Worm (Caenorhabditis elegans) whole organism, late embryonic: ENCODE measurements around the gene F44E2.10.
A peak's percentile ranks its signal among the peaks of the same experiment; 100 is the strongest.

Source experiments
- C08G9.2 ChIP-seq: sonication (generic microtip); optimal IDR thresholded peaks from 2 replicates; lab custom pipeline; 2016; ENCODE audit warnings: mild to moderate bottlenecking, missing genetic modification characterization, moderate library complexity, missing compliant biosample characterization
- C38D4.7 ChIP-seq: fragments of 200-800 bp; sonication (Bioruptor generic); optimal IDR thresholded peaks from 2 replicates; lab custom pipeline; 2018; ENCODE audit warnings: mild to moderate bottlenecking, missing genetic modification characterization, moderate library complexity, missing compliant biosample characterization
- F13H6.1 ChIP-seq: sonication (generic microtip); optimal IDR thresholded peaks from 2 replicates; lab custom pipeline; 2016; ENCODE audit warnings: missing genetic modification characterization, missing compliant biosample characterization
- K02D7.2 ChIP-seq: sonication (generic microtip); optimal IDR thresholded peaks from 2 replicates; lab custom pipeline; 2017; ENCODE audit warnings: mild to moderate bottlenecking, missing genetic modification characterization, missing compliant biosample characterization
- K09A11.1 ChIP-seq: sonication (generic microtip); optimal IDR thresholded peaks from 2 replicates; lab custom pipeline; 2017; ENCODE audit warnings: antibody characterized with exemption, mild to moderate bottlenecking, missing genetic modification characterization, missing compliant biosample characterization; ENCODE audit not compliant: insufficient read depth
- Y22D7AL.16 ChIP-seq: sonication (generic microtip); optimal IDR thresholded peaks from 2 replicates; lab custom pipeline; 2016; ENCODE audit warnings: missing genetic modification characterization, missing compliant biosample characterization
- ama-1 ChIP-seq: fragments of 150-350 bp; optimal IDR thresholded peaks from 2 replicates; lab custom pipeline; 2014
- ceh-18 ChIP-seq: sonication (generic microtip); optimal IDR thresholded peaks from 2 replicates; lab custom pipeline; 2016; ENCODE audit warnings: missing genetic modification characterization, missing compliant biosample characterization
- ceh-19 ChIP-seq: fragments of 200-800 bp; sonication (Bioruptor generic); optimal IDR thresholded peaks from 2 replicates; lab custom pipeline; 2018; ENCODE audit warnings: mild to moderate bottlenecking, missing genetic modification characterization, missing compliant biosample characterization
- ceh-2 ChIP-seq: sonication (generic microtip); optimal IDR thresholded peaks from 2 replicates; lab custom pipeline; 2016; ENCODE audit warnings: missing genotype, missing genetic modification characterization, missing compliant biosample characterization
- ceh-24 ChIP-seq: sonication (generic microtip); optimal IDR thresholded peaks from 2 replicates; lab custom pipeline; 2016; ENCODE audit warnings: mild to moderate bottlenecking, missing genetic modification characterization, missing compliant biosample characterization
- ceh-34 ChIP-seq: sonication (generic microtip); optimal IDR thresholded peaks from 2 replicates; lab custom pipeline; 2016; ENCODE audit warnings: mild to moderate bottlenecking, missing genetic modification characterization, missing compliant biosample characterization
- ceh-48 ChIP-seq: sonication (generic microtip); optimal IDR thresholded peaks from 2 replicates; lab custom pipeline; 2016; ENCODE audit warnings: missing genetic modification characterization, inconsistent platforms, missing compliant biosample characterization
- ceh-6 ChIP-seq: fragments of 200-800 bp; sonication (Bioruptor generic); optimal IDR thresholded peaks from 2 replicates; lab custom pipeline; 2018; ENCODE audit warnings: mild to moderate bottlenecking, missing genetic modification characterization, missing compliant biosample characterization
- ceh-9 ChIP-seq: sonication (generic microtip); optimal IDR thresholded peaks from 2 replicates; lab custom pipeline; 2016; ENCODE audit warnings: mild to moderate bottlenecking, missing genetic modification characterization, inconsistent platforms, missing compliant biosample characterization
- dve-1 ChIP-seq: sonication (generic microtip); optimal IDR thresholded peaks from 2 replicates; lab custom pipeline; 2017; ENCODE audit warnings: antibody characterized with exemption, mild to moderate bottlenecking, missing genetic modification characterization, missing compliant biosample characterization
- eyg-1 ChIP-seq: sonication (generic microtip); optimal IDR thresholded peaks from 2 replicates; lab custom pipeline; 2016; ENCODE audit warnings: missing genotype, missing genetic modification characterization, missing compliant biosample characterization
- fax-1 ChIP-seq: sonication (generic microtip); optimal IDR thresholded peaks from 2 replicates; lab custom pipeline; 2016; ENCODE audit warnings: missing genotype, missing genetic modification characterization, missing compliant biosample characterization
- fkh-10 ChIP-seq: fragments of 150-350 bp; optimal IDR thresholded peaks from 2 replicates; lab custom pipeline; 2014; ENCODE audit warnings: missing biosample characterization, missing genetic modification reagents, missing genetic modification characterization
- fkh-6 ChIP-seq: sonication (generic microtip); optimal IDR thresholded peaks from 2 replicates; lab custom pipeline; 2016; ENCODE audit warnings: missing genetic modification characterization, missing compliant biosample characterization
- hlh-13 ChIP-seq: fragments of 200-800 bp; sonication (Bioruptor generic); optimal IDR thresholded peaks from 2 replicates; lab custom pipeline; 2018; ENCODE audit warnings: mild to moderate bottlenecking, missing genetic modification characterization, missing compliant biosample characterization
- hlh-30 ChIP-seq: sonication (generic microtip); optimal IDR thresholded peaks from 2 replicates; lab custom pipeline; 2017; ENCODE audit warnings: antibody characterized with exemption, missing genetic modification characterization, missing compliant biosample characterization; ENCODE audit not compliant: insufficient read depth
- lim-6 ChIP-seq: sonication (generic microtip); optimal IDR thresholded peaks from 2 replicates; lab custom pipeline; 2016; ENCODE audit warnings: missing genetic modification characterization, missing compliant biosample characterization
- lin-11 ChIP-seq: fragments of 200-800 bp; sonication (Bioruptor generic); optimal IDR thresholded peaks from 2 replicates; lab custom pipeline; 2018; ENCODE audit warnings: mild to moderate bottlenecking, missing genetic modification characterization, missing compliant biosample characterization
- nfya-1 ChIP-seq: sonication (generic microtip); optimal IDR thresholded peaks from 2 replicates; lab custom pipeline; 2017; ENCODE audit warnings: missing genetic modification characterization, mild to moderate bottlenecking, missing compliant biosample characterization, antibody characterized with exemption, moderate library complexity
- nhr-11 ChIP-seq: fragments of 150-350 bp; optimal IDR thresholded peaks from 2 replicates; lab custom pipeline; 2014; ENCODE audit warnings: missing biosample characterization, missing genetic modification characterization
- pha-2 ChIP-seq: sonication (generic microtip); optimal IDR thresholded peaks from 2 replicates; lab custom pipeline; 2017; ENCODE audit warnings: mild to moderate bottlenecking, missing genetic modification characterization, missing compliant biosample characterization
- pqm-1 ChIP-seq: sonication (generic microtip); optimal IDR thresholded peaks from 2 replicates; lab custom pipeline; 2016; ENCODE audit warnings: missing genetic modification characterization, missing compliant biosample characterization
- pros-1 ChIP-seq: fragments of 150-350 bp; optimal IDR thresholded peaks from 2 replicates; lab custom pipeline; 2014; ENCODE audit warnings: missing biosample characterization, missing genetic modification reagents, missing genetic modification characterization
- ref-2 ChIP-seq: sonication (generic microtip); optimal IDR thresholded peaks from 2 replicates; lab custom pipeline; 2016; ENCODE audit warnings: missing genetic modification characterization, missing compliant biosample characterization
- rnt-1 ChIP-seq: sonication (generic microtip); optimal IDR thresholded peaks from 2 replicates; lab custom pipeline; 2016; ENCODE audit warnings: missing genetic modification characterization, missing compliant biosample characterization
- sdc-2 ChIP-seq: sonication (generic microtip); optimal IDR thresholded peaks from 2 replicates; lab custom pipeline; 2016; ENCODE audit warnings: missing genotype, missing genetic modification characterization, missing compliant biosample characterization
- sox-2 ChIP-seq: fragments of 200-800 bp; sonication (Bioruptor generic); IDR thresholded peaks from 2 replicates; pipeline ENCODE4 v1.3.6; 2022; ENCODE audit warnings: missing genetic modification reagents, missing genetic modification characterization, missing compliant biosample characterization
- tbx-2 ChIP-seq: sonication (generic microtip); optimal IDR thresholded peaks from 2 replicates; lab custom pipeline; 2016; ENCODE audit warnings: missing genetic modification characterization, missing compliant biosample characterization
- tbx-7 ChIP-seq: sonication (generic microtip); optimal IDR thresholded peaks from 2 replicates; lab custom pipeline; 2016; ENCODE audit warnings: missing genotype, missing genetic modification characterization, missing compliant biosample characterization
- unc-3 ChIP-seq, 2 experiments: fragments of 200-800 bp in 1 of 2; sonication (Bioruptor generic) in 1 of 2; sonication (generic microtip) in 1 of 2; conservative IDR thresholded peaks in 1 of 2; optimal IDR thresholded peaks in 1 of 2; 2 replicates each; pipeline versions ENCODE4 v1.3.6 to Lab custom; 2016 to 2022; ENCODE audit warnings: missing compliant biosample characterization in 2 of 2, missing genetic modification characterization in 2 of 2, missing genetic modification reagents in 1 of 2
- unc-42 ChIP-seq: sonication (generic microtip); optimal IDR thresholded peaks from 2 replicates; lab custom pipeline; 2016; ENCODE audit warnings: missing genotype, missing genetic modification characterization, missing compliant biosample characterization
- unc-86 ChIP-seq: sonication (generic microtip); optimal IDR thresholded peaks from 2 replicates; lab custom pipeline; 2016; ENCODE audit warnings: missing genetic modification characterization, missing compliant biosample characterization
- zip-5 ChIP-seq: sonication (generic microtip); optimal IDR thresholded peaks from 2 replicates; lab custom pipeline; 2016; ENCODE audit warnings: missing genetic modification characterization, missing compliant biosample characterization

F44E2.10 gene

DNA sequence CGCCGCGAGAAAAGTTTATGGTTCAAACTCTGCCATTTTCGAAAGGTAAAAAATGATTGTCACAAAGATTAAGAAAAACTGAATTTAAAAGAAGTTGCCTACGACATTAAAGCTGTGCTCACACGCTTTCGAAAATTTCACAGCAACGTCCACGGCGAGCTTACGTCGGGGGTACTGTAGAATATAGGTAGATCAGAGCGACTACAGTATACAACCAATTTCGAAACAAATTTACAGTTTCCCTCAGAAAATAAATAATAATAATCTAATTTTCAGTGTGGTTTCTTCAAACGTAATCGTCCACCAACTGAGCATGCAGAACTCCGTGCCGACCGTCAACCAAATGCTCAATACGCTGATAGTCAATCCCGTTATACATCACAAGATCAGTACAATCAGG is 6.4 kb downstream of the F44E2.10 start:
- TF ChIP-seq unc-42, result no peak
- no peak for TF ChIP-seq tbx-7 (tag; lab: Kevin White, UChicago)
- no peak for TF ChIP-seq ceh-6 (GFP tag; lab: Kevin White, UChicago)
- TF ChIP-seq ceh-48 (tag; lab: Kevin White, UChicago), result no peak
- no peak for TF ChIP-seq eyg-1 (tag; lab: Kevin White, UChicago)
- no peak for TF ChIP-seq unc-3 (GFP tag; conservative IDR thresholded peaks at IDR 0.05; lab: Robert Waterston, UW)
- TF ChIP-seq unc-3 (tag; optimal IDR thresholded peaks at IDR 0.05; lab: Kevin White, UChicago), result no peak
- TF ChIP-seq C08G9.2, result no peak
- TF ChIP-seq fkh-10 (GFP tag; lab: Kevin White, UChicago), result no peak
- no peak for TF ChIP-seq nhr-11 (tag; lab: Kevin White, UChicago)
- TF ChIP-seq Y22D7AL.16, result no peak

DNA sequence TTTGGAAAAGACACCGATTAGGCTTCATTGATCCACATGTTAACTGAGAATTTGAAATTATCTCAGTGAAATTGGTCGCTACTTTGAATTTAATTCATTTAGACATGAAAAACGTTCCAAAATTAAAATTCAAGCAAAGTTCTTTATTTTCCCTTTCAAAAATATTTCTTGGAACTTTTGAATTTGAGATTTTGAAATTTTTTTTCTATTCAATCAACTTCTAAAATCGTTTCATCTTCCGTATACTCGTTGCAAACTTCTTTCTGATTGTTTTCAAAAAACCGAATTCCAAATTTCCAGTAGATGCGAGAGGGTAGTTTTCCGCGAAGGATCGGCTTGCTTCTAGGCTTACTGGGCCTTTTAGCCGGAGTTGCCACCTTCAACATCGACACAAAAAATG is 12.3 kb downstream of the F44E2.10 start, which contains the start of gene pat-2:
pat-2 (plus strand) TSS at position 301 of the 400 bp plus-strand sequence.
- TF ChIP-seq pros-1 (no peak), ref-2 (tag; lab: Kevin White, UChicago) (no peak), C38D4.7 (GFP tag; lab: Kevin White, UChicago) (no peak), ceh-19 (GFP tag; lab: Kevin White, UChicago) (no peak), pha-2 (no peak), ceh-9 (tag; lab: Kevin White, UChicago) (no peak), ama-1 (lab: Kevin White, UChicago) (no peak), unc-3 (GFP tag; conservative IDR thresholded peaks at IDR 0.05; lab: Robert Waterston, UW) (no peak), unc-3 (tag; optimal IDR thresholded peaks at IDR 0.05; lab: Kevin White, UChicago) (no peak), lin-11 (tag; lab: Kevin White, UChicago) (no peak), sdc-2 (tag; lab: Kevin White, UChicago) (no peak), hlh-13 (GFP tag; lab: Kevin White, UChicago) (no peak), dve-1 (tag; lab: Kevin White, UChicago) (no peak), zip-5 (tag; lab: Kevin White, UChicago) (no peak), ceh-2 (tag; lab: Kevin White, UChicago) (no peak), sox-2 (GFP tag; lab: Robert Waterston, UW) (no peak), K09A11.1 (tag; lab: Kevin White, UChicago) (no peak), K02D7.2 (no peak)

DNA sequence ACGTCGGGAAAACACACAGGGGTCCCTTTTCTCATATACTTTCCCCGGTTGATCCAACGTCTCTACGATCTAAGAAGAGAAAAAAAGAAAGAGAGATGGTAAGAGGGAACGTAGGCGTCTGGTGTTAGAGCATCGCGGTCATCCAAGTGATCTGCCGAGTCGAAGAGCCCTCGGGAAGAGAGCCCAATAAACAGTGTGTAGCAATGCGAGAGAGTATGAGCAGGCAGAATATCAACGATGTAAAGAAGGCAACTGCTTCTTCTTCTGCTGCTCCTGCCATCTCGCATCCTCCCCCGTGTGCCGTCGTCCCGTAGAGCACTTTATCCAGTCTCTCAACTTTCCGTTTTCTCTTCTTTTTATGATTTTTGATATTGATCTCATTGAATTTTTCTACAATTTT is 15.2 kb downstream of the F44E2.10 start:
- TF ChIP-seq hlh-30 (tag; lab: Kevin White, UChicago) (no peak), unc-86 (tag; lab: Kevin White, UChicago) (no peak), eyg-1 (tag; lab: Kevin White, UChicago) (no peak), rnt-1 (tag; lab: Kevin White, UChicago) (peak; percentile 62), Y22D7AL.16 (no peak), fax-1 (no peak), pqm-1 (tag; lab: Kevin White, UChicago) (no peak), ceh-18 (tag; lab: Kevin White, UChicago) (peak; percentile 70), pros-1 (no peak), tbx-2 (no peak), fkh-6 (tag; lab: Kevin White, UChicago) (no peak), lin-11 (tag; lab: Kevin White, UChicago) (no peak), ceh-24 (no peak), ceh-9 (tag; lab: Kevin White, UChicago) (no peak), ceh-34 (peak; percentile 21), lim-6 (tag; lab: Kevin White, UChicago) (no peak), nfya-1 (tag; lab: Kevin White, UChicago) (peak; percentile 8), F13H6.1 (peak; percentile 5)
